Worm (Caenorhabditis elegans) whole organism, L1 larva: ENCODE measurements around the gene ltah-1.2.

Source experiments
- aha-1 ChIP-seq: fragments of 150-350 bp; optimal IDR thresholded peaks from 2 replicates; lab custom pipeline; 2014; ENCODE audit warnings: missing biosample characterization, missing genetic modification characterization
- blmp-1 ChIP-seq: fragments of 150-350 bp; optimal IDR thresholded peaks from 2 replicates; lab custom pipeline; 2014; ENCODE audit warnings: missing biosample characterization, missing genetic modification characterization
- ceh-8 ChIP-seq: fragments of 200-800 bp; sonication (Bioruptor generic); optimal IDR thresholded peaks from 2 replicates; lab custom pipeline; 2018; ENCODE audit warnings: mild to moderate bottlenecking, missing genetic modification characterization, moderate library complexity, missing compliant biosample characterization
- ceh-88 ChIP-seq: fragments of 200-800 bp; sonication (Bioruptor generic); IDR thresholded peaks from 2 replicates; pipeline ENCODE4 v1.3.6; 2022; ENCODE audit warnings: missing genetic modification characterization, missing compliant biosample characterization
- ceh-90 ChIP-seq: sonication (generic microtip); optimal IDR thresholded peaks from 2 replicates; lab custom pipeline; 2016; ENCODE audit warnings: missing genetic modification characterization, missing compliant biosample characterization
- dpl-1 ChIP-seq, 3 experiments: fragments of 150-350 bp in 2 of 3; sonication (generic microtip) in 1 of 3; optimal IDR thresholded peaks; 2 replicates each; lab custom pipeline; 2014 to 2017; ENCODE audit warnings: missing biosample characterization in 3 of 3, missing genetic modification characterization in 3 of 3, missing genetic modification reagents in 3 of 3
- efl-1 ChIP-seq, 4 experiments: fragments of 150-350 bp; optimal IDR thresholded peaks in 3 of 4; peaks in 1 of 4; 1 replicate in 1 of 4; 2 replicates in 3 of 4; lab custom pipeline; 2014; ENCODE audit warnings: missing biosample characterization in 2 of 4, missing genetic modification characterization in 2 of 4, missing genetic modification reagents in 2 of 4
- efl-3 ChIP-seq: fragments of 200-800 bp; sonication (Bioruptor generic); optimal IDR thresholded peaks from 2 replicates; lab custom pipeline; 2018; ENCODE audit warnings: mild to moderate bottlenecking, missing genetic modification characterization, missing compliant biosample characterization
- egl-13 ChIP-seq: sonication (generic microtip); optimal IDR thresholded peaks from 2 replicates; lab custom pipeline; 2016; ENCODE audit warnings: missing genotype, missing genetic modification reagents, missing genetic modification characterization, missing compliant biosample characterization
- elt-2 ChIP-seq: sonication (generic microtip); optimal IDR thresholded peaks from 2 replicates; lab custom pipeline; 2016; ENCODE audit warnings: missing genetic modification characterization, mild to moderate bottlenecking, inconsistent platforms, missing compliant biosample characterization, missing genetic modification reagents
- elt-3 ChIP-seq, 6 experiments: fragments of 150-350 bp in 1 of 6; sonication (generic microtip); optimal IDR thresholded peaks; 2 replicates each; lab custom pipeline; 2017 to 2018; ENCODE audit warnings: missing biosample characterization in 6 of 6, missing genetic modification characterization in 6 of 6, inconsistent platforms in 1 of 6
- ets-5 ChIP-seq: fragments of 200-800 bp; sonication (Bioruptor generic); IDR thresholded peaks from 2 replicates; pipeline ENCODE4 v1.3.6; 2022; ENCODE audit warnings: missing genetic modification characterization, missing compliant biosample characterization
- fkh-10 ChIP-seq: sonication (generic microtip); optimal IDR thresholded peaks from 2 replicates; lab custom pipeline; 2017; ENCODE audit warnings: missing biosample characterization, missing genetic modification reagents, missing genetic modification characterization
- fkh-4 ChIP-seq: sonication (generic microtip); optimal IDR thresholded peaks from 2 replicates; lab custom pipeline; 2016; ENCODE audit warnings: missing compliant biosample characterization, missing genetic modification characterization, borderline replicate concordance
- fkh-8 ChIP-seq: sonication (generic microtip); optimal IDR thresholded peaks from 2 replicates; lab custom pipeline; 2016; ENCODE audit warnings: mild to moderate bottlenecking, missing genetic modification characterization, missing compliant biosample characterization
- hlh-17 ChIP-seq: fragments of 200-800 bp; sonication (Bioruptor generic); optimal IDR thresholded peaks from 2 replicates; lab custom pipeline; 2018; ENCODE audit warnings: missing genetic modification characterization, mild to moderate bottlenecking, missing compliant biosample characterization, moderate library complexity, borderline replicate concordance
- hlh-4 ChIP-seq: sonication (generic microtip); optimal IDR thresholded peaks from 2 replicates; lab custom pipeline; 2016; ENCODE audit warnings: mild to moderate bottlenecking, missing genetic modification characterization, missing compliant biosample characterization
- hpl-2 ChIP-seq: fragments of 150-350 bp; optimal IDR thresholded peaks from 2 replicates; lab custom pipeline; 2014; ENCODE audit warnings: missing biosample characterization, missing genetic modification reagents, missing genetic modification characterization
- lin-14 ChIP-seq: fragments of 200-800 bp; sonication (Bioruptor generic); optimal IDR thresholded peaks from 2 replicates; lab custom pipeline; 2018; ENCODE audit warnings: mild to moderate bottlenecking, missing genetic modification characterization, moderate library complexity, missing compliant biosample characterization
- lin-15B ChIP-seq: fragments of 150-350 bp; sonication (generic microtip); optimal IDR thresholded peaks from 3 replicates; lab custom pipeline; 2014; ENCODE audit warnings: missing biosample characterization, missing genetic modification characterization
- lin-35 ChIP-seq, 2 experiments: fragments of 150-350 bp; optimal IDR thresholded peaks; 2 replicates each; lab custom pipeline; 2014; ENCODE audit warnings: missing biosample characterization in 2 of 2, missing genetic modification characterization in 2 of 2, missing genetic modification reagents in 2 of 2
- lir-3 ChIP-seq: sonication (generic microtip); optimal IDR thresholded peaks from 2 replicates; lab custom pipeline; 2016; ENCODE audit warnings: mild to moderate bottlenecking, missing genetic modification characterization, moderate library complexity, missing compliant biosample characterization; ENCODE audit not compliant: poor library complexity
- lsy-2 ChIP-seq, 2 experiments: fragments of 150-350 bp; optimal IDR thresholded peaks; 2 replicates each; lab custom pipeline; 2014; ENCODE audit warnings: missing biosample characterization in 2 of 2, missing genetic modification characterization in 2 of 2
- mdl-1 ChIP-seq, 2 experiments: fragments of 150-350 bp; optimal IDR thresholded peaks; 2 replicates each; lab custom pipeline; 2014 to 2017; ENCODE audit warnings: missing biosample characterization in 2 of 2, missing genetic modification characterization in 2 of 2, inconsistent platforms in 1 of 2
- nhr-11 ChIP-seq: fragments of 150-350 bp; optimal IDR thresholded peaks from 2 replicates; lab custom pipeline; 2014; ENCODE audit warnings: missing biosample characterization, missing genetic modification characterization
- nhr-12 ChIP-seq: sonication (generic microtip); optimal IDR thresholded peaks from 2 replicates; lab custom pipeline; 2017; ENCODE audit warnings: missing biosample characterization, missing genetic modification characterization
- nhr-19 ChIP-seq: fragments of 200-800 bp; sonication (Bioruptor generic); conservative IDR thresholded peaks from 2 replicates; pipeline ENCODE4 v1.3.6; 2022; ENCODE audit warnings: missing genetic modification characterization, missing compliant biosample characterization
- nhr-28 ChIP-seq: fragments of 150-350 bp; optimal IDR thresholded peaks from 2 replicates; lab custom pipeline; 2014; ENCODE audit warnings: missing biosample characterization, missing genetic modification characterization
- nhr-47 ChIP-seq: sonication (generic microtip); optimal IDR thresholded peaks from 2 replicates; lab custom pipeline; 2016; ENCODE audit warnings: mild to moderate bottlenecking, missing genetic modification characterization, moderate library complexity, missing compliant biosample characterization
- nhr-71 ChIP-seq: sonication (generic microtip); optimal IDR thresholded peaks from 2 replicates; lab custom pipeline; 2016; ENCODE audit warnings: mild to moderate bottlenecking, missing genetic modification characterization, moderate library complexity, missing compliant biosample characterization
- nhr-76 ChIP-seq: sonication (generic microtip); optimal IDR thresholded peaks from 2 replicates; lab custom pipeline; 2017; ENCODE audit warnings: missing biosample characterization, missing genetic modification characterization
- nhr-77 ChIP-seq: fragments of 150-350 bp; optimal IDR thresholded peaks from 2 replicates; lab custom pipeline; 2014; ENCODE audit warnings: missing biosample characterization, missing genetic modification characterization
- nhr-85 ChIP-seq: sonication (generic microtip); peaks from one replicate; lab custom pipeline; 2016; ENCODE audit warnings: missing genetic modification characterization, inconsistent platforms, missing compliant biosample characterization
- pqm-1 ChIP-seq: sonication (generic microtip); optimal IDR thresholded peaks from 3 replicates; lab custom pipeline; 2017; ENCODE audit warnings: missing biosample characterization, missing genetic modification characterization
- rnt-1 ChIP-seq: sonication (generic microtip); optimal IDR thresholded peaks from 2 replicates; lab custom pipeline; 2016; ENCODE audit warnings: mild to moderate bottlenecking, missing genetic modification characterization, moderate library complexity, missing compliant biosample characterization
- sox-4 ChIP-seq: sonication (generic microtip); optimal IDR thresholded peaks from 2 replicates; lab custom pipeline; 2016; ENCODE audit warnings: missing genetic modification characterization, missing compliant biosample characterization
- swsn-7 ChIP-seq: sonication (generic microtip); optimal IDR thresholded peaks from 2 replicates; lab custom pipeline; 2016; ENCODE audit warnings: missing genetic modification characterization, missing compliant biosample characterization
- tbx-2 ChIP-seq: sonication (generic microtip); optimal IDR thresholded peaks from 2 replicates; lab custom pipeline; 2016; ENCODE audit warnings: missing genetic modification characterization, missing compliant biosample characterization
- unc-130 ChIP-seq: fragments of 150-350 bp; optimal IDR thresholded peaks from 2 replicates; lab custom pipeline; 2017; ENCODE audit warnings: missing biosample characterization, missing genetic modification characterization, inconsistent platforms
- unc-30 ChIP-seq: sonication (generic microtip); optimal IDR thresholded peaks from 2 replicates; lab custom pipeline; 2017; ENCODE audit warnings: missing biosample characterization, missing genetic modification characterization
- unc-62 ChIP-seq: fragments of 150-350 bp; optimal IDR thresholded peaks from 2 replicates; lab custom pipeline; 2014; ENCODE audit warnings: missing biosample characterization, missing genetic modification reagents, missing genetic modification characterization
- unc-98 ChIP-seq: fragments of 200-800 bp; sonication (Bioruptor generic); IDR thresholded peaks from 2 replicates; pipeline ENCODE4 v1.3.6; 2022; ENCODE audit warnings: missing genetic modification characterization, missing compliant biosample characterization
- vab-15 ChIP-seq: sonication (generic microtip); optimal IDR thresholded peaks from 2 replicates; lab custom pipeline; 2017; ENCODE audit warnings: missing genotype, mild to moderate bottlenecking, missing genetic modification characterization, missing compliant biosample characterization
- xbp-1 ChIP-seq: sonication (generic microtip); optimal IDR thresholded peaks from 2 replicates; lab custom pipeline; 2016; ENCODE audit warnings: missing genetic modification characterization, missing compliant biosample characterization
- zag-1 ChIP-seq: fragments of 150-350 bp; optimal IDR thresholded peaks from 2 replicates; lab custom pipeline; 2014; ENCODE audit warnings: missing biosample characterization, missing genetic modification characterization

Gene ltah-1.2

DNA sequence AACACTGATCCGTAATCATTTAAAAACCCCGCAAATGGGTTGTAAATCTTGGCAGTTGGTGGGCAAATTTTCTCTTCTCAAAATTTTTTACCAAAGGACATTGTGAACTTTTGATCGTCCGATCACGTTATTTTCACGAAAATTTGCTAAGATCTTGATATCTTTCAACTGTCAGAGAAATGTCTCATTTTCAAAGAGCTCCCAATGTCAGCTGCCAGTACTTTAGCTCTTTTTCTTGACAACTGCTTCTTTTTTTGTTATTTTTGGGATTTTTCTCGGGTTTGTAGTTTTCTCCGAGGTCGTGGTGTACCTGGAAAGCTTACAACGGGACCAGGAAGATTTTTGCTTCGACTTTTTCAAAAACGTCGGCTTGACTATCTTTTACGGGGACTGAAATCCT is 43.0 kb upstream of the ltah-1.2 start (continued):
- TF ChIP-seq unc-98 (GFP tag; lab: Robert Waterston, UW): peak; percentile 33; the same call in 1 of the 2 replicates
- peak; percentile 65 for TF ChIP-seq rnt-1 (tag; lab: Kevin White, UChicago)
- TF ChIP-seq nhr-71: peak; percentile 83
- TF ChIP-seq swsn-7: no peak
- no peak for TF ChIP-seq hpl-2
- no peak for TF ChIP-seq nhr-77
- no peak for TF ChIP-seq fkh-10
- no peak for TF ChIP-seq nhr-76
- no peak for TF ChIP-seq nhr-47 (tag; lab: Kevin White, UChicago)
- no peak for TF ChIP-seq tbx-2 (tag; lab: Kevin White, UChicago)
- peak; percentile 77 for TF ChIP-seq nhr-19 (GFP tag; lab: Robert Waterston, UW)
- no peak for TF ChIP-seq unc-62 (GFP tag; lab: Kevin White, UChicago)
- TF ChIP-seq aha-1: no peak
- no peak for TF ChIP-seq ceh-88 (GFP tag; lab: Robert Waterston, UW)
- no peak for TF ChIP-seq blmp-1
- TF ChIP-seq lir-3: no peak
- no peak for TF ChIP-seq elt-2 (tag; lab: Kevin White, UChicago)
- peak; percentile 4 for TF ChIP-seq nhr-85 (tag; lab: Kevin White, UChicago)
- no peak for TF ChIP-seq efl-3 (GFP tag; lab: Kevin White, UChicago)
- TF ChIP-seq lin-35 (GFP tag; optimal IDR thresholded peaks at IDR 0.05; lab: Kevin White, UChicago): no peak
- TF ChIP-seq nhr-28 (tag; lab: Kevin White, UChicago): no peak
- no peak for TF ChIP-seq lin-15B (tag; lab: Kevin White, UChicago)
- TF ChIP-seq ceh-8 (GFP tag; lab: Kevin White, UChicago): no peak
- TF ChIP-seq hlh-4 (tag; lab: Kevin White, UChicago): no peak
- TF ChIP-seq pqm-1 (tag; lab: Kevin White, UChicago): no peak
- no peak for TF ChIP-seq unc-30 (tag; lab: Kevin White, UChicago)
- TF ChIP-seq lin-14 (GFP tag; lab: Kevin White, UChicago): peak; percentile 67
- peak in 1 of 2 experiments; percentile 4 for TF ChIP-seq efl-1 (optimal IDR thresholded peaks at IDR 0.05; lab: Kevin White, UChicago)
- TF ChIP-seq efl-1 (GFP tag; optimal IDR thresholded peaks at IDR 0.05 in 1 of 2; lab: Kevin White, UChicago): no peak
- no peak for TF ChIP-seq nhr-12 (tag; lab: Kevin White, UChicago)
- TF ChIP-seq ets-5 (GFP tag; lab: Robert Waterston, UW): no peak
- TF ChIP-seq elt-3 (tag; optimal IDR thresholded peaks at IDR 0.05; lab: Kevin White, UChicago): no peak
- no peak for TF ChIP-seq nhr-11
- TF ChIP-seq lsy-2 (tag; optimal IDR thresholded peaks at IDR 0.05; lab: Kevin White, UChicago): peak; percentile 35 to 57
- no peak for TF ChIP-seq fkh-8 (tag; lab: Kevin White, UChicago)
- no peak for TF ChIP-seq mdl-1 (tag; optimal IDR thresholded peaks at IDR 0.05; lab: Kevin White, UChicago)

DNA sequence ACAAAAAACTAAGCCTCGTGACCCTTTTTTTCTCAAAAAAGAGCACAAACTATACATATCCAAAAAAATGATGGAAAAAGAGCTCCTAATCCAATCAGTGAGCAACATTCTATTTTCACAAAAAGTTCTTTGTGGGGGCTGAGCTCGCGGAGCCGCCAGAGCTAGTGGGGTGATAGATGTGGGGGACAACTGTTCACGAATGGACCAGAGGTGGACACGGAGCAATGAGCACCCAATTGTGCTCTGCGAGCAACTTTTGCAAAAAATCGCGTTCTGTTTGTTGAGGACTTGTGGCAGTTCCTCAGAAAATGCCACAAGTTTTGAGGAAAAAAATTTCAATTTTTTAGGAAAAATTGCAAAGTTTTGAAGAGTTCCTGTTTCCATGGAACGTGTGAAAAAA is 42.0 kb upstream of the ltah-1.2 start:
- TF ChIP-seq fkh-4 (tag; lab: Kevin White, UChicago): no peak
- TF ChIP-seq dpl-1 (GFP tag; optimal IDR thresholded peaks at IDR 0.05; lab: Kevin White, UChicago): no peak
- TF ChIP-seq unc-130: no peak
- no peak for TF ChIP-seq nhr-12 (tag; lab: Kevin White, UChicago)
- no peak for TF ChIP-seq ets-5 (GFP tag; lab: Robert Waterston, UW)
- TF ChIP-seq lir-3: no peak
- TF ChIP-seq efl-1 (optimal IDR thresholded peaks at IDR 0.05; lab: Kevin White, UChicago): no peak
- TF ChIP-seq efl-1 (GFP tag; optimal IDR thresholded peaks at IDR 0.05 in 1 of 2; lab: Kevin White, UChicago): no peak
- TF ChIP-seq lin-14 (GFP tag; lab: Kevin White, UChicago): peak; percentile 14
- TF ChIP-seq zag-1: no peak
- TF ChIP-seq blmp-1: no peak
- TF ChIP-seq pqm-1 (tag; lab: Kevin White, UChicago): no peak
- no peak for TF ChIP-seq sox-4 (tag; lab: Kevin White, UChicago)
- TF ChIP-seq ceh-8 (GFP tag; lab: Kevin White, UChicago): no peak
- no peak for TF ChIP-seq xbp-1 (tag; lab: Kevin White, UChicago)
- TF ChIP-seq egl-13 (tag; lab: Kevin White, UChicago): no peak
- TF ChIP-seq ceh-88 (GFP tag; lab: Robert Waterston, UW): no peak
- no peak for TF ChIP-seq vab-15 (tag; lab: Kevin White, UChicago)
- peak; percentile 2 for TF ChIP-seq nhr-71
- no peak for TF ChIP-seq hlh-17 (GFP tag; lab: Kevin White, UChicago)
- no peak for TF ChIP-seq ceh-90 (tag; lab: Kevin White, UChicago)
- TF ChIP-seq tbx-2 (tag; lab: Kevin White, UChicago): no peak
- peak; percentile 63 for TF ChIP-seq rnt-1 (tag; lab: Kevin White, UChicago)
- no peak for TF ChIP-seq nhr-76
- 0 out of 2 replicates have a peak, but pooled peaks have one; percentile 2 for TF ChIP-seq nhr-19 (GFP tag; lab: Robert Waterston, UW)
- no peak for TF ChIP-seq swsn-7
- TF ChIP-seq, all 84 proteins: peak for 4
